Worm (Caenorhabditis elegans) whole organism, L4 larva: ENCODE data around the gene W04H10.1.

Experiments
- ama-1 ChIP-seq: fragments of 150-350 bp; optimal IDR thresholded peaks from 2 replicates; lab custom pipeline; 2014; ENCODE audit warnings: inconsistent platforms, mixed read lengths
- ceh-82 ChIP-seq: sonication (generic microtip); optimal IDR thresholded peaks from 2 replicates; lab custom pipeline; 2017; ENCODE audit warnings: missing biosample characterization, missing genetic modification characterization
- daf-12 ChIP-seq: fragments of 150-350 bp; optimal IDR thresholded peaks from 2 replicates; lab custom pipeline; 2014; ENCODE audit warnings: missing biosample characterization, missing genetic modification reagents, missing genetic modification characterization
- mdl-1 ChIP-seq, 2 experiments: fragments of 150-350 bp in 1 of 2; sonication (generic microtip) in 1 of 2; optimal IDR thresholded peaks; 2 replicates each; lab custom pipeline; 2014 to 2017; ENCODE audit warnings: missing biosample characterization in 2 of 2, missing genetic modification characterization in 2 of 2
- nhr-102 ChIP-seq: sonication (generic microtip); optimal IDR thresholded peaks from 2 replicates; lab custom pipeline; 2016; ENCODE audit warnings: mild to moderate bottlenecking, missing genetic modification characterization, moderate library complexity, missing compliant biosample characterization
- nhr-77 ChIP-seq: fragments of 150-350 bp; optimal IDR thresholded peaks from 2 replicates; lab custom pipeline; 2014; ENCODE audit warnings: missing biosample characterization, missing genetic modification characterization
- unc-39 ChIP-seq: sonication (generic microtip); optimal IDR thresholded peaks from 2 replicates; lab custom pipeline; 2017; ENCODE audit warnings: missing biosample characterization, missing genetic modification characterization
- zag-1 ChIP-seq: fragments of 150-350 bp; optimal IDR thresholded peaks from 2 replicates; lab custom pipeline; 2014; ENCODE audit warnings: missing biosample characterization, missing genetic modification characterization
- ztf-11 ChIP-seq: fragments of 150-350 bp; optimal IDR thresholded peaks from 2 replicates; lab custom pipeline; 2014; ENCODE audit warnings: missing biosample characterization, missing genetic modification characterization

DNA sequence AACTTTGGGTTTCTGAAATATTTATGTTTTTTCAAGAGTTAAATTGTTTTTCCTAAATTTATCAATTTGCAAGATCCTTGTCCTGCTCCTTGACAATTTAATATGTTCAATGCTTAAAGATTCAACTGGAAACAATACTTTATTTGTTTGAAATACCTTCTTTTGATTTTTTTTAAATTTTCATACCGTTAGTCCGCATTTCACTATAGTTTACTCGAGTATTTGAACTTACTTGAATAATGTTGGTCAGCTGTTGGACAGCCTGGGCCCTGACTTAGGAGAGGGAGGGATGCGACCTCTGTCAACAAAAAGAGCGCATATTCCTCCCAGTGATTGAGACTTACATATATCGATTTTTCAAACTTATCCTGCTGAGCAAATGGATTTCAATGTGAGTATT, 2.8 kb upstream of the W04H10.1 start, which contains the start of gene W04H10.5:
- TF ChIP-seq daf-12 (no peak), mdl-1 (tag; optimal IDR thresholded peaks at IDR 0.05; lab: Kevin White, UChicago) (no peak), nhr-102 (tag; lab: Kevin White, UChicago) (no peak), ztf-11 (tag; lab: Kevin White, UChicago) (no peak), ama-1 (lab: Kevin White, UChicago) (no peak), nhr-77 (tag; lab: Kevin White, UChicago) (no peak), zag-1 (no peak), unc-39 (tag; lab: Kevin White, UChicago) (no peak), ceh-82 (tag; lab: Kevin White, UChicago) (no peak)
